Worm (Caenorhabditis elegans) whole organism, L4 larva: ENCODE results near the gene erp-44.2.
A peak's percentile ranks its signal among the peaks of the same experiment; 100 is the strongest.

Experiments
- D1046.2 ChIP-seq: fragments of 200-800 bp; sonication (Bioruptor generic); IDR thresholded peaks from 2 replicates; pipeline ENCODE4 v1.3.6; 2022; ENCODE audit warnings: missing genetic modification characterization, missing compliant biosample characterization
- F10B5.3 ChIP-seq: sonication (generic microtip); optimal IDR thresholded peaks from 2 replicates; lab custom pipeline; 2016; ENCODE audit warnings: mild to moderate bottlenecking, missing genetic modification characterization, missing compliant biosample characterization
- F26F4.8 ChIP-seq: fragments of 200-800 bp; sonication (Bioruptor generic); conservative IDR thresholded peaks from 2 replicates; pipeline ENCODE4 v1.3.6; 2022; ENCODE audit warnings: missing genetic modification characterization, missing compliant biosample characterization
- F37D6.2 ChIP-seq: sonication (generic microtip); optimal IDR thresholded peaks from 2 replicates; lab custom pipeline; 2016; ENCODE audit warnings: mild to moderate bottlenecking, missing genetic modification characterization, missing compliant biosample characterization
- F44E2.7 ChIP-seq: fragments of 200-800 bp; sonication (Bioruptor generic); IDR thresholded peaks from 2 replicates; pipeline ENCODE4 v2.1.2; 2022; ENCODE audit warnings: missing genetic modification characterization, missing compliant biosample characterization
- R02D3.7 ChIP-seq: fragments of 150-350 bp; sonication (generic microtip); optimal IDR thresholded peaks from 3 replicates; lab custom pipeline; 2014; ENCODE audit warnings: missing biosample characterization, missing genetic modification characterization
- T26A8.4 ChIP-seq: fragments of 200-800 bp; sonication (Bioruptor generic); IDR thresholded peaks from 2 replicates; pipeline ENCODE4 v1.3.6; 2022; ENCODE audit warnings: missing genetic modification characterization, missing compliant biosample characterization
- Y105C5A.15 ChIP-seq: fragments of 200-800 bp; sonication (Bioruptor generic); IDR thresholded peaks from 2 replicates; pipeline ENCODE4 v1.3.6; 2022; ENCODE audit warnings: missing genetic modification characterization, missing compliant biosample characterization
- Y48G9A.11 ChIP-seq: fragments of 200-800 bp; sonication (Bioruptor generic); IDR thresholded peaks from 2 replicates; pipeline ENCODE4 v1.3.6; 2022; ENCODE audit warnings: missing genetic modification reagents, missing genetic modification characterization, missing compliant biosample characterization
- Y5F2A.4 ChIP-seq: fragments of 200-800 bp; sonication (Bioruptor generic); optimal IDR thresholded peaks from 2 replicates; lab custom pipeline; 2018; ENCODE audit warnings: mild to moderate bottlenecking, missing genetic modification characterization, missing compliant biosample characterization
- ZK546.5 ChIP-seq, 2 experiments: sonication (generic microtip); optimal IDR thresholded peaks; 2 replicates each; lab custom pipeline; 2017; ENCODE audit warnings: missing biosample characterization in 2 of 2, missing genetic modification characterization in 2 of 2
- attf-4 ChIP-seq: sonication (generic microtip); optimal IDR thresholded peaks from 3 replicates; lab custom pipeline; 2017; ENCODE audit warnings: missing biosample characterization, missing genetic modification characterization
- ceh-32 ChIP-seq: sonication (generic microtip); optimal IDR thresholded peaks from 2 replicates; lab custom pipeline; 2016; ENCODE audit warnings: mild to moderate bottlenecking, missing genetic modification characterization, missing compliant biosample characterization; ENCODE audit not compliant: poor library complexity
- ceh-44 ChIP-seq: fragments of 200-800 bp; sonication (Bioruptor generic); IDR thresholded peaks from 2 replicates; pipeline ENCODE4 v1.3.6; 2022; ENCODE audit warnings: missing genetic modification reagents, missing genetic modification characterization, missing compliant biosample characterization
- ceh-62 ChIP-seq: sonication (generic microtip); optimal IDR thresholded peaks from 2 replicates; lab custom pipeline; 2017; ENCODE audit warnings: missing biosample characterization, missing genetic modification characterization
- ceh-82 ChIP-seq: sonication (generic microtip); optimal IDR thresholded peaks from 2 replicates; lab custom pipeline; 2017; ENCODE audit warnings: missing biosample characterization, missing genetic modification characterization
- cey-2 ChIP-seq: sonication (generic microtip); optimal IDR thresholded peaks from 3 replicates; lab custom pipeline; 2017; ENCODE audit warnings: missing genetic modification characterization, mild to moderate bottlenecking, missing compliant biosample characterization, antibody characterized with exemption, borderline replicate concordance; ENCODE audit not compliant: insufficient read depth
- daf-12 ChIP-seq: fragments of 150-350 bp; optimal IDR thresholded peaks from 2 replicates; lab custom pipeline; 2014; ENCODE audit warnings: missing biosample characterization, missing genetic modification reagents, missing genetic modification characterization
- daf-16 ChIP-seq, 3 experiments: sonication (generic microtip); optimal IDR thresholded peaks; 2 replicates each; lab custom pipeline; 2016 to 2017; ENCODE audit warnings: missing genetic modification characterization in 3 of 3, missing genetic modification reagents in 3 of 3, mild to moderate bottlenecking in 2 of 3, missing compliant biosample characterization in 2 of 3, missing biosample characterization in 1 of 3, moderate library complexity in 1 of 3
- daf-19 ChIP-seq: fragments of 200-800 bp; sonication (Bioruptor generic); conservative IDR thresholded peaks from 2 replicates; pipeline ENCODE4 v1.3.6; 2022; ENCODE audit warnings: missing genetic modification characterization, missing compliant biosample characterization
- dmd-6 ChIP-seq: fragments of 200-800 bp; sonication (Bioruptor generic); IDR thresholded peaks from 2 replicates; pipeline ENCODE4 v1.3.6; 2022; ENCODE audit warnings: missing genetic modification reagents, missing genetic modification characterization, missing compliant biosample characterization
- egl-27 ChIP-seq: sonication (generic microtip); optimal IDR thresholded peaks from 3 replicates; lab custom pipeline; 2017; ENCODE audit warnings: missing biosample characterization, missing genetic modification reagents, missing genetic modification characterization
- egl-43 ChIP-seq: fragments of 200-800 bp; sonication (Bioruptor generic); IDR thresholded peaks from 2 replicates; pipeline ENCODE4 v1.3.6; 2022; ENCODE audit warnings: missing genetic modification reagents, missing genetic modification characterization, missing compliant biosample characterization
- hif-1 ChIP-seq, 2 experiments: sonication (generic microtip); optimal IDR thresholded peaks; 2 replicates each; lab custom pipeline; 2016 to 2017; ENCODE audit warnings: missing compliant biosample characterization in 2 of 2, missing genetic modification characterization in 2 of 2, missing genetic modification reagents in 2 of 2, missing genotype in 2 of 2, mild to moderate bottlenecking in 1 of 2
- hlh-11 ChIP-seq: fragments of 200-800 bp; sonication (Bioruptor generic); optimal IDR thresholded peaks from 2 replicates; lab custom pipeline; 2018; ENCODE audit warnings: mild to moderate bottlenecking, missing genetic modification characterization, missing compliant biosample characterization
- hlh-30 ChIP-seq: sonication (generic microtip); optimal IDR thresholded peaks from 2 replicates; lab custom pipeline; 2017; ENCODE audit warnings: antibody characterized with exemption, mild to moderate bottlenecking, missing genetic modification characterization, missing compliant biosample characterization; ENCODE audit not compliant: insufficient read depth
- hmg-1.1 ChIP-seq: fragments of 200-800 bp; sonication (Bioruptor generic); IDR thresholded peaks from 2 replicates; pipeline ENCODE4 v1.3.6; 2022; ENCODE audit warnings: missing genetic modification reagents, missing genetic modification characterization, missing compliant biosample characterization
- lin-1 ChIP-seq: fragments of 200-800 bp; sonication (Bioruptor generic); IDR thresholded peaks from 2 replicates; pipeline ENCODE4 v1.3.6; 2022; ENCODE audit warnings: missing genetic modification reagents, missing genetic modification characterization, missing compliant biosample characterization
- lin-38 ChIP-seq: fragments of 200-800 bp; sonication (Bioruptor generic); IDR thresholded peaks from 2 replicates; pipeline ENCODE4 v1.3.6; 2022; ENCODE audit warnings: missing genetic modification reagents, missing genetic modification characterization, missing compliant biosample characterization
- lir-3 ChIP-seq: sonication (generic microtip); optimal IDR thresholded peaks from 2 replicates; lab custom pipeline; 2016; ENCODE audit warnings: mild to moderate bottlenecking, missing genetic modification characterization, missing compliant biosample characterization
- lsy-2 ChIP-seq, 2 experiments: fragments of 150-350 bp in 1 of 2; sonication (generic microtip) in 1 of 2; optimal IDR thresholded peaks; 2 replicates each; lab custom pipeline; 2014 to 2017; ENCODE audit warnings: missing biosample characterization in 2 of 2, missing genetic modification characterization in 2 of 2
- madf-9 ChIP-seq: fragments of 200-800 bp; sonication (Bioruptor generic); conservative IDR thresholded peaks from 2 replicates; pipeline ENCODE4 v1.3.6; 2022; ENCODE audit warnings: missing genetic modification reagents, missing genetic modification characterization, missing compliant biosample characterization
- mep-1 ChIP-seq: fragments of 150-350 bp; sonication (generic microtip); optimal IDR thresholded peaks from 3 replicates; lab custom pipeline; 2014; ENCODE audit warnings: missing biosample characterization, missing genetic modification characterization
- mes-2 ChIP-seq: sonication (generic microtip); optimal IDR thresholded peaks from 2 replicates; lab custom pipeline; 2016; ENCODE audit warnings: missing genotype, mild to moderate bottlenecking, missing genetic modification characterization, missing compliant biosample characterization; ENCODE audit not compliant: poor library complexity, severe bottlenecking
- mxl-2 ChIP-seq: fragments of 200-800 bp; sonication (Bioruptor generic); conservative IDR thresholded peaks from 2 replicates; pipeline ENCODE4 v1.3.6; 2022; ENCODE audit warnings: missing genetic modification reagents, missing genetic modification characterization, missing compliant biosample characterization
- mxl-3 ChIP-seq: fragments of 200-800 bp; sonication (Bioruptor generic); optimal IDR thresholded peaks from 2 replicates; lab custom pipeline; 2018; ENCODE audit warnings: mild to moderate bottlenecking, missing genetic modification characterization, missing compliant biosample characterization
- nhr-10 ChIP-seq: fragments of 150-350 bp; optimal IDR thresholded peaks from 2 replicates; lab custom pipeline; 2014; ENCODE audit warnings: missing biosample characterization, missing genetic modification characterization
- nhr-111 ChIP-seq: fragments of 200-800 bp; sonication (Bioruptor generic); optimal IDR thresholded peaks from 2 replicates; lab custom pipeline; 2018; ENCODE audit warnings: mild to moderate bottlenecking, missing genetic modification characterization, missing compliant biosample characterization
- nhr-28 ChIP-seq: fragments of 150-350 bp; optimal IDR thresholded peaks from 2 replicates; lab custom pipeline; 2014; ENCODE audit warnings: missing biosample characterization, missing genetic modification characterization
- nhr-41 ChIP-seq: fragments of 200-800 bp; sonication (Bioruptor generic); IDR thresholded peaks from 2 replicates; pipeline ENCODE4 v1.3.6; 2022; ENCODE audit warnings: missing genetic modification reagents, missing genetic modification characterization, missing compliant biosample characterization
- nhr-6 ChIP-seq: fragments of 150-350 bp; optimal IDR thresholded peaks from 2 replicates; lab custom pipeline; 2014; ENCODE audit warnings: missing biosample characterization, missing genetic modification characterization
- php-3 ChIP-seq: fragments of 200-800 bp; sonication (Bioruptor generic); IDR thresholded peaks from 2 replicates; pipeline ENCODE4 v1.3.6; 2022; ENCODE audit warnings: missing genetic modification reagents, missing genetic modification characterization, missing compliant biosample characterization
- pqm-1 ChIP-seq: sonication (generic microtip); optimal IDR thresholded peaks from 2 replicates; lab custom pipeline; 2017; ENCODE audit warnings: missing biosample characterization, missing genetic modification characterization
- set-16 ChIP-seq: fragments of 200-800 bp; sonication (Bioruptor generic); IDR thresholded peaks from 2 replicates; pipeline ENCODE4 v1.3.6; 2022; ENCODE audit warnings: missing genetic modification reagents, missing genetic modification characterization, missing compliant biosample characterization
- skn-1 ChIP-seq: fragments of 150-350 bp; optimal IDR thresholded peaks from 2 replicates; lab custom pipeline; 2014; ENCODE audit warnings: missing biosample characterization, missing genetic modification characterization
- spr-3 ChIP-seq: fragments of 200-800 bp; sonication (Bioruptor generic); optimal IDR thresholded peaks from 2 replicates; lab custom pipeline; 2018; ENCODE audit warnings: mild to moderate bottlenecking, missing genetic modification characterization, missing compliant biosample characterization
- tra-1 ChIP-seq: fragments of 200-800 bp; sonication (Bioruptor generic); IDR thresholded peaks from 2 replicates; pipeline ENCODE4 v1.3.6; 2022; ENCODE audit warnings: missing genetic modification reagents, missing genetic modification characterization, missing compliant biosample characterization
- zip-2 ChIP-seq: fragments of 150-350 bp; optimal IDR thresholded peaks from 2 replicates; lab custom pipeline; 2014; ENCODE audit warnings: missing biosample characterization, missing genetic modification characterization
- ztf-11 ChIP-seq: fragments of 150-350 bp; optimal IDR thresholded peaks from 2 replicates; lab custom pipeline; 2014; ENCODE audit warnings: missing biosample characterization, missing genetic modification characterization

The erp-44.2 gene

ce11 chrIV:7790801-7791588 is 43.5 kb downstream of the erp-44.2 start, which contains the start of gene rsp-6 (continued):
- TF ChIP-seq daf-16 (GFP tag; optimal IDR thresholded peaks at IDR 0.05; lab: Kevin White, UChicago), result peak in 1 of 2 experiments; percentile 1
- peak; percentile 77 for TF ChIP-seq daf-16 (tag; optimal IDR thresholded peaks at IDR 0.05; lab: Kevin White, UChicago)
- peak; percentile 81 for TF ChIP-seq nhr-6 (tag; lab: Kevin White, UChicago)
- TF ChIP-seq R02D3.7 (tag; lab: Kevin White, UChicago), result no peak
- peak; percentile 33 for TF ChIP-seq F37D6.2 (tag; lab: Kevin White, UChicago)
- TF ChIP-seq spr-3 (GFP tag; lab: Kevin White, UChicago), result no peak
- TF ChIP-seq D1046.2 (GFP tag; lab: Robert Waterston, UW), result peak; percentile 99
- no peak for TF ChIP-seq lir-3 (tag; lab: Kevin White, UChicago)
- no peak for TF ChIP-seq F10B5.3 (tag; lab: Kevin White, UChicago)
- peak; percentile 18; the same call in 1 of the 2 replicates for TF ChIP-seq Y48G9A.11 (GFP tag; lab: Robert Waterston, UW)
- peak; percentile 45; the same call in 1 of the 2 replicates for TF ChIP-seq hmg-1.1 (GFP tag; lab: Robert Waterston, UW)
- no peak for TF ChIP-seq mxl-2 (GFP tag; lab: Robert Waterston, UW)
- no peak for TF ChIP-seq zip-2
- TF ChIP-seq F44E2.7 (GFP tag; lab: Robert Waterston, UW), result no peak
- TF ChIP-seq F26F4.8 (GFP tag; lab: Robert Waterston, UW), result no peak
- no peak for TF ChIP-seq cey-2 (tag; lab: Kevin White, UChicago)
- TF ChIP-seq ZK546.5 (tag; optimal IDR thresholded peaks at IDR 0.05; lab: Kevin White, UChicago), result no peak
- peak; percentile 90 for TF ChIP-seq mes-2 (tag; lab: Kevin White, UChicago)
- TF ChIP-seq mep-1 (tag; lab: Kevin White, UChicago), result peak; percentile 91
- no peak for TF ChIP-seq Y5F2A.4
- no peak for TF ChIP-seq nhr-111 (GFP tag; lab: Kevin White, UChicago)
- no peak for TF ChIP-seq skn-1 (tag; lab: Kevin White, UChicago)
- peak; percentile 56; the same call in 1 of the 2 replicates for TF ChIP-seq ceh-44 (GFP tag; lab: Robert Waterston, UW)
- 0 out of 2 replicates have a peak, but pooled peaks have one; percentile 51 for TF ChIP-seq Y105C5A.15
- no peak for TF ChIP-seq tra-1 (GFP tag; lab: Robert Waterston, UW)
- no peak for TF ChIP-seq attf-4
- no peak for TF ChIP-seq daf-19
- peak; percentile 12 for TF ChIP-seq pqm-1 (tag; lab: Kevin White, UChicago)
- peak; percentile 97 to 99 for TF ChIP-seq lsy-2 (tag; optimal IDR thresholded peaks at IDR 0.05; lab: Kevin White, UChicago)
- no peak for TF ChIP-seq lin-1 (GFP tag; lab: Robert Waterston, UW)
- peak; percentile 72 for TF ChIP-seq madf-9 (GFP tag; lab: Robert Waterston, UW)
- no peak for TF ChIP-seq ceh-62 (tag; lab: Kevin White, UChicago)
- TF ChIP-seq T26A8.4 (GFP tag; lab: Robert Waterston, UW), result peak; percentile 69
- TF ChIP-seq mxl-3 (GFP tag; lab: Kevin White, UChicago), result peak; percentile 62
- TF ChIP-seq egl-43 (GFP tag; lab: Robert Waterston, UW), result no peak
- no peak for TF ChIP-seq daf-12
- peak; percentile 86 for TF ChIP-seq lin-38 (GFP tag; lab: Robert Waterston, UW)
- no peak for TF ChIP-seq set-16 (GFP tag; lab: Robert Waterston, UW)
- peak in 1 of 2 experiments; percentile 75 for TF ChIP-seq hif-1 (tag; optimal IDR thresholded peaks at IDR 0.05; lab: Kevin White, UChicago)
- TF ChIP-seq egl-27 (tag; lab: Kevin White, UChicago), result no peak
- no peak for TF ChIP-seq ztf-11 (tag; lab: Kevin White, UChicago)
- peak; percentile 84 for TF ChIP-seq hlh-30 (tag; lab: Kevin White, UChicago)
- no peak for TF ChIP-seq ceh-82 (tag; lab: Kevin White, UChicago)
- TF ChIP-seq hlh-11 (tag; lab: Kevin White, UChicago), result peak; percentile 90
- TF ChIP-seq nhr-28 (tag; lab: Kevin White, UChicago), result peak; percentile 60
- TF ChIP-seq nhr-41 (GFP tag; lab: Robert Waterston, UW), result no peak
- TF ChIP-seq php-3 (GFP tag; lab: Robert Waterston, UW), result no peak
- no peak for TF ChIP-seq nhr-10 (tag; lab: Kevin White, UChicago)
- TF ChIP-seq ceh-32 (tag; lab: Kevin White, UChicago), result no peak
- peak; percentile 26; the same call in 1 of the 2 replicates for TF ChIP-seq dmd-6 (GFP tag; lab: Robert Waterston, UW)
